Worm (Caenorhabditis elegans): ENCODE results near the gene sra-4.

The sra-4 gene

DNA sequence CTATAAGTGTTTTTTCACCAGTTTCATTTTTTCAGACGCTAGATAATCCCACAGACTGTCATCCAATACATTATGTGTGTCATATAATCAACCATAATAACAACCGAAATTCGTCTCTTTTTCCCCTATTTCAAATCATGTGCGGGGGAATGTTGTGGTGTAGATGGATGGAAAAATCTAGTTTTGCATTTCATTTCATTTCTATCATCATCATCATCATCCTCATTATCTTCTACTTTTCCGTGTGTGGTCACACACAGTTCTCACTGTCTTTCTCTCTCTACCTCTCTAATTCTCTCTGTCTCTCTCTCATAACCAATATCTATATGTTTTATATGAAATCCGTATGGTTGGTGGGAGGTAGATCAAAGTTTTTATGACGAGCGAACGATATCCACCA, 30.7 kb upstream of the sra-4 start:
- no peak for TF ChIP-seq F37B4.10 (GFP tag; IDR thresholded peaks at IDR 0.05)
- no peak for TF ChIP-seq egl-18 (GFP tag; IDR thresholded peaks at IDR 0.05)
- TF ChIP-seq unc-62 (GFP tag; optimal IDR thresholded peaks at IDR 0.05): no peak
- TF ChIP-seq mcd-1 (GFP tag; IDR thresholded peaks at IDR 0.05): no peak
- no peak for TF ChIP-seq cebp-2 (GFP tag; IDR thresholded peaks at IDR 0.05)
- no peak for TF ChIP-seq ceh-100 (GFP tag; IDR thresholded peaks at IDR 0.05)
- TF ChIP-seq tbx-9 (tag; optimal IDR thresholded peaks at IDR 0.05; ENCODE audit: borderline replicate concordance): no peak
- TF ChIP-seq nhr-27 (tag; optimal IDR thresholded peaks at IDR 0.05): no peak
- TF ChIP-seq snpc-3.4 (tag; optimal IDR thresholded peaks at IDR 0.05): no peak
- no peak for TF ChIP-seq nhr-80 (tag; optimal IDR thresholded peaks at IDR 0.05)
- TF ChIP-seq Y95B8A.8 (GFP tag; IDR thresholded peaks at IDR 0.05): no peak
- TF ChIP-seq fkh-3 (tag; optimal IDR thresholded peaks at IDR 0.05): no peak
- no peak for TF ChIP-seq F49E8.2 (tag; optimal IDR thresholded peaks at IDR 0.05; ENCODE audit: insufficient read depth)

DNA sequence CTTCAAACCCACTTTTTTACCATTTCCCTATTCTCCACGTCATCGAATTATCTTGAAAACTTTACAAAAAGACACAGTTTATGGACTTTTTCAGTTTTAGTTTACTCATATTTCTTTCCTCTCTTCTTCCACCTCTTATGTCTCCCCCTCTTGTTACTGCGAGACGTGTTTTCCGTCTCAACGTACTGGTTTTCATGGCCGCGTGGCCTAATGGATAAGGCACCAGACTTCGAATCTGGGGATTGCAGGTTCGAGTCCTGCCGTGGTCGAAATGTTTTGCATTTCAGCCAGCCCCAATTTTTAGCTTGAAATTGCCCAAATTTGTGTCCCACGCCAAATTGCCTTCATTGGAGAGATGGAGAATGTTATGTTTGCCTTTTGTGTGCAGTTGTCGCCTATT, 23.4 kb upstream of the sra-4 start:
- TF ChIP-seq K11D2.4 (GFP tag; IDR thresholded peaks at IDR 0.05) (0 out of 2 replicates have a peak, but pooled peaks have one; percentile 55), rpc-1 (optimal IDR thresholded peaks at IDR 0.05) (peak; percentile 83), rpc-1 (tag; optimal IDR thresholded peaks at IDR 0.05) (peak; percentile 95), lin-35 (GFP tag; optimal IDR thresholded peaks at IDR 0.05) (peak in 1 of 3 experiments; percentile 3), rec-8 (tag; optimal IDR thresholded peaks at IDR 0.05) (peak; percentile 64 to 90), F39B2.1 (GFP tag; IDR thresholded peaks at IDR 0.05) (no peak), nfya-2 (GFP tag; IDR thresholded peaks at IDR 0.05) (no peak), T26A5.8 (tag; optimal IDR thresholded peaks at IDR 0.05) (peak; percentile 62), aptf-3 (GFP tag; IDR thresholded peaks at IDR 0.05) (no peak), F23B12.7 (tag; optimal IDR thresholded peaks at IDR 0.05; ENCODE audit: insufficient read depth) (peak; percentile 84), ztf-6 (GFP tag; IDR thresholded peaks at IDR 0.05) (peak; percentile 16; the same call in 1 of the 2 replicates), mes-4 (tag; optimal IDR thresholded peaks at IDR 0.05) (peak; percentile 58), attf-6 (GFP tag; IDR thresholded peaks at IDR 0.05) (no peak), fkh-3 (tag; optimal IDR thresholded peaks at IDR 0.05) (peak; percentile 7), B0261.1 (tag; optimal IDR thresholded peaks at IDR 0.05) (peak; percentile 93), ceh-100 (GFP tag; IDR thresholded peaks at IDR 0.05) (peak; percentile 68), nfya-1 (tag; optimal IDR thresholded peaks at IDR 0.05; ENCODE audit: borderline replicate concordance, insufficient read depth) (no peak), sptf-2 (GFP tag; optimal IDR thresholded peaks at IDR 0.05) (peak; percentile 12), B0035.1 (tag; optimal IDR thresholded peaks at IDR 0.05) (peak; percentile 32), egl-18 (GFP tag; IDR thresholded peaks at IDR 0.05) (no peak), egl-44 (GFP tag; IDR thresholded peaks at IDR 0.05) (peak; percentile 79), bed-2 (GFP tag; IDR thresholded peaks at IDR 0.05) (no peak), efl-1 (GFP tag; optimal IDR thresholded peaks at IDR 0.05) (no peak), atf-7 (tag; optimal IDR thresholded peaks at IDR 0.05) (peak; percentile 54), let-607 (tag; optimal IDR thresholded peaks at IDR 0.05) (peak in 1 of 2 experiments; percentile 48), C06A6.2 (GFP tag; conservative IDR thresholded peaks at IDR 0.05) (0 out of 2 replicates have a peak, but pooled peaks have one; percentile 17), mxl-1 (tag; optimal IDR thresholded peaks at IDR 0.05) (peak; percentile 90), tlf-1 (GFP tag; optimal IDR thresholded peaks at IDR 0.05) (peak; percentile 6), nhr-27 (tag; optimal IDR thresholded peaks at IDR 0.05) (no peak), Y67H2A.10 (GFP tag; conservative IDR thresholded peaks at IDR 0.05) (peak; percentile 46; the same call in 1 of the 2 replicates), F57C9.4 (tag; optimal IDR thresholded peaks at IDR 0.05) (no peak), hsf-1 (GFP tag; IDR thresholded peaks at IDR 0.05) (no peak), F49E8.2 (tag; optimal IDR thresholded peaks at IDR 0.05; ENCODE audit: insufficient read depth) (peak; percentile 45), F52B5.7 (tag; optimal IDR thresholded peaks at IDR 0.05) (peak; percentile 83), F37B4.10 (GFP tag; IDR thresholded peaks at IDR 0.05) (0 out of 2 replicates have a peak, but pooled peaks have one; percentile 35), rcor-1 (GFP tag; IDR thresholded peaks at IDR 0.05) (peak; percentile 72), Y79H2A.3 (GFP tag; conservative IDR thresholded peaks at IDR 0.05) (0 out of 2 replicates have a peak, but pooled peaks have one; percentile 51), B0336.3 (GFP tag; IDR thresholded peaks at IDR 0.05) (peak; percentile 50; the same call in 1 of the 2 replicates), gei-17 (GFP tag; optimal IDR thresholded peaks at IDR 0.05) (no peak)
